Fruit fly (Drosophila melanogaster): ENCODE data around the gene Zip71B.
A peak's percentile ranks its signal among the peaks of the same experiment; 100 is the strongest.

Zip71B gene

dm6 chr3L:14977536-14978495 is 14.3 kb upstream of the Zip71B start (continued):
- TF ChIP-seq CG11762 (GFP tag; optimal IDR thresholded peaks at IDR 0.05; ENCODE audit: insufficient read depth) (peak; percentile 23), dac (GFP tag; optimal IDR thresholded peaks at IDR 0.05) (no peak), CG8319 (GFP tag; optimal IDR thresholded peaks at IDR 0.05) (peak; percentile 5), Eip78C (GFP tag) (peak; percentile 92), CG6276 (GFP tag; optimal IDR thresholded peaks at IDR 0.05) (no peak), cyc (GFP tag; optimal IDR thresholded peaks at IDR 0.05) (peak; percentile 42), CG9139 (GFP tag; optimal IDR thresholded peaks at IDR 0.05) (no peak), CG32006 (GFP tag; optimal IDR thresholded peaks at IDR 0.05) (peak; percentile 61), achi (GFP tag; optimal IDR thresholded peaks at IDR 0.05) (peak; percentile 46), Sox14 (GFP tag; optimal IDR thresholded peaks at IDR 0.05) (peak; percentile 49), CG31627 (GFP tag; optimal IDR thresholded peaks at IDR 0.05) (peak; percentile 65), eg (GFP tag; IDR thresholded peaks at IDR 0.05) (no peak; the same call in 2 of the 3 replicates), Lpt (GFP tag; optimal IDR thresholded peaks at IDR 0.05) (no peak), Sox15 (GFP tag; optimal IDR thresholded peaks at IDR 0.05) (peak; percentile 72), vri (GFP tag; optimal IDR thresholded peaks at IDR 0.05) (no peak), CG16779 (tag; optimal IDR thresholded peaks at IDR 0.05) (no peak)

- TF ChIP-seq CG8319 (GFP tag; optimal IDR thresholded peaks at IDR 0.05) (no peak), fkh (GFP tag; optimal IDR thresholded peaks at IDR 0.05) (peak; percentile 9), CG6163 (GFP tag; IDR thresholded peaks at IDR 0.05) (peak; percentile 51; the same call in 1 of the 3 replicates), CG9139 (GFP tag; optimal IDR thresholded peaks at IDR 0.05) (no peak), CG1621 (tag; optimal IDR thresholded peaks at IDR 0.05) (peak; percentile 70), CG6854 (GFP tag; optimal IDR thresholded peaks at IDR 0.05) (peak; percentile 31), achi (GFP tag; optimal IDR thresholded peaks at IDR 0.05) (no peak), CG10669 (GFP tag; optimal IDR thresholded peaks at IDR 0.05) (no peak), Sox14 (GFP tag; optimal IDR thresholded peaks at IDR 0.05) (no peak), Sox15 (GFP tag; optimal IDR thresholded peaks at IDR 0.05) (no peak), Eip78C (GFP tag) (no peak), eg (GFP tag; IDR thresholded peaks at IDR 0.05) (no peak), dac (GFP tag; optimal IDR thresholded peaks at IDR 0.05) (no peak), lz (GFP tag; optimal IDR thresholded peaks at IDR 0.05) (no peak), CG10631 (GFP tag; optimal IDR thresholded peaks at IDR 0.05) (no peak), Met (GFP tag; optimal IDR thresholded peaks at IDR 0.05) (no peak), CG11294 (GFP tag; IDR thresholded peaks at IDR 0.05) (no peak), CG6276 (GFP tag; optimal IDR thresholded peaks at IDR 0.05) (no peak), CG11762 (GFP tag; optimal IDR thresholded peaks at IDR 0.05; ENCODE audit: insufficient read depth) (no peak), spab (GFP tag; optimal IDR thresholded peaks at IDR 0.05) (no peak), acj6 (GFP tag; optimal IDR thresholded peaks at IDR 0.05) (no peak), Eip93F (GFP tag; optimal IDR thresholded peaks at IDR 0.05) (no peak), ss (GFP tag; optimal IDR thresholded peaks at IDR 0.05) (peak in 1 of 2 experiments; percentile 58), Ets96B (tag; optimal IDR thresholded peaks at IDR 0.05) (no peak), Smox (GFP tag; optimal IDR thresholded peaks at IDR 0.05) (no peak), vri (GFP tag; optimal IDR thresholded peaks at IDR 0.05) (peak; percentile 3), OdsH (GFP tag; optimal IDR thresholded peaks at IDR 0.05) (no peak)
These were observed 13.6 kb upstream of the Zip71B start for dm6 chr3L:14978496-14978894.

dm6 chr3L:14979332-14979731 is 12.8 kb upstream of the Zip71B start, which contains the start of gene CG3349:
Gene CG3349 (plus strand): TSS chr3L:14979620.
- no peak for TF ChIP-seq CG6808 (GFP tag; optimal IDR thresholded peaks at IDR 0.05)
- no peak for TF ChIP-seq Lpt (GFP tag; optimal IDR thresholded peaks at IDR 0.05)
- no peak for TF ChIP-seq fd59A (GFP tag; optimal IDR thresholded peaks at IDR 0.05)
- TF ChIP-seq dac (GFP tag; optimal IDR thresholded peaks at IDR 0.05): no peak
- TF ChIP-seq net (GFP tag; optimal IDR thresholded peaks at IDR 0.05): no peak
- TF ChIP-seq Hr4 (GFP tag; optimal IDR thresholded peaks at IDR 0.05): no peak
- TF ChIP-seq Hr38 (GFP tag; optimal IDR thresholded peaks at IDR 0.05): no peak
- TF ChIP-seq CG8632 (GFP tag; optimal IDR thresholded peaks at IDR 0.05): no peak
- no peak for TF ChIP-seq salr (GFP tag; optimal IDR thresholded peaks at IDR 0.05)
- no peak for TF ChIP-seq Ets21C (GFP tag; optimal IDR thresholded peaks at IDR 0.05)
- TF ChIP-seq CG6276 (GFP tag; optimal IDR thresholded peaks at IDR 0.05): no peak
- no peak for TF ChIP-seq vri (GFP tag; optimal IDR thresholded peaks at IDR 0.05)
- no peak for TF ChIP-seq CG10631 (GFP tag; optimal IDR thresholded peaks at IDR 0.05)
- TF ChIP-seq lz (GFP tag; optimal IDR thresholded peaks at IDR 0.05): no peak
- TF ChIP-seq cyc (GFP tag; optimal IDR thresholded peaks at IDR 0.05): no peak
- TF ChIP-seq CG10669 (GFP tag; optimal IDR thresholded peaks at IDR 0.05): no peak
- no peak for TF ChIP-seq CG8319 (GFP tag; optimal IDR thresholded peaks at IDR 0.05)

All from whole organism, prepupa.